Fruit fly (Drosophila melanogaster) whole organism, embryonic: ENCODE results near the gene Gbs-76A.

Source experiments
- Abd-B ChIP-seq: fragments of 200-800 bp; sonication (Bioruptor generic); optimal IDR thresholded peaks from 2 replicates; lab custom pipeline; 2018; ENCODE audit warnings: missing biosample characterization, mild to moderate bottlenecking, missing genetic modification characterization, moderate library complexity
- Atf6 ChIP-seq: fragments of 200-800 bp; sonication (Bioruptor generic); IDR thresholded peaks from 2 replicates; pipeline ENCODE4 v1.3.6; 2022; ENCODE audit warnings: missing biosample characterization, missing genetic modification characterization
- BEAF-32 ChIP-seq: fragments of 200-800 bp; sonication (Bioruptor generic); optimal IDR thresholded peaks from 3 replicates; lab custom pipeline; 2017; ENCODE audit warnings: missing biosample characterization, missing genetic modification characterization, mild to moderate bottlenecking, moderate library complexity, missing genetic modification reagents
- CG10431 ChIP-seq: fragments of 200-800 bp; sonication (Bioruptor generic); optimal IDR thresholded peaks from 3 replicates; lab custom pipeline; 2018; ENCODE audit warnings: missing biosample characterization, mild to moderate bottlenecking, missing genetic modification characterization
- CG12299 ChIP-seq: fragments of 200-800 bp; sonication (Bioruptor generic); optimal IDR thresholded peaks from 2 replicates; lab custom pipeline; 2018; ENCODE audit warnings: missing biosample characterization, mild to moderate bottlenecking, missing genetic modification characterization
- CG13287 ChIP-seq: fragments of 200-800 bp; sonication (Bioruptor generic); IDR thresholded peaks from 2 replicates; pipeline ENCODE4 v1.3.6; 2022; ENCODE audit warnings: missing biosample characterization, missing genetic modification characterization; ENCODE audit not compliant: partially characterized antibody
- CG13775 ChIP-seq: fragments of 200-800 bp; sonication (Bioruptor generic); optimal IDR thresholded peaks from 3 replicates; lab custom pipeline; 2017; ENCODE audit warnings: missing biosample characterization, mild to moderate bottlenecking, missing genetic modification characterization
- CG14014 ChIP-seq: fragments of 200-800 bp; sonication (Bioruptor generic); IDR thresholded peaks from 2 replicates; pipeline ENCODE4 v1.3.6; 2022; ENCODE audit warnings: missing biosample characterization, missing genetic modification characterization
- CG1602 ChIP-seq: fragments of 200-800 bp; sonication (Bioruptor generic); optimal IDR thresholded peaks from 3 replicates; lab custom pipeline; 2016; ENCODE audit warnings: missing biosample characterization, missing genetic modification characterization
- CG17361 ChIP-seq: fragments of 200-800 bp; sonication (Bioruptor generic); IDR thresholded peaks from 3 replicates; pipeline ENCODE4 v1.3.6; 2022; ENCODE audit warnings: missing biosample characterization, missing genetic modification characterization
- CG1792 ChIP-seq: fragments of 200-800 bp; sonication (Bioruptor generic); optimal IDR thresholded peaks from 2 replicates; lab custom pipeline; 2016; ENCODE audit warnings: missing biosample characterization, missing genetic modification characterization
- CG2202 ChIP-seq: fragments of 200-800 bp; sonication (Bioruptor generic); optimal IDR thresholded peaks from 2 replicates; lab custom pipeline; 2018; ENCODE audit warnings: missing biosample characterization, mild to moderate bottlenecking, missing genetic modification characterization
- CG31224 ChIP-seq: fragments of 200-800 bp; sonication (Bioruptor generic); IDR thresholded peaks from 2 replicates; pipeline ENCODE4 v1.3.6; 2022; ENCODE audit warnings: missing biosample characterization, missing genetic modification characterization
- CG32532 ChIP-seq: fragments of 200-800 bp; sonication (Bioruptor generic); IDR thresholded peaks from 2 replicates; pipeline ENCODE4 v1.3.6; 2022; ENCODE audit warnings: missing biosample characterization, missing genetic modification characterization
- CG34422 ChIP-seq: fragments of 200-800 bp; sonication (Bioruptor generic); IDR thresholded peaks from 3 replicates; pipeline ENCODE4 v1.3.6; 2022; ENCODE audit warnings: missing biosample characterization, missing genetic modification characterization
- CG3847 ChIP-seq: fragments of 200-800 bp; sonication (Bioruptor generic); IDR thresholded peaks from 2 replicates; pipeline ENCODE4 v1.3.6; 2022; ENCODE audit warnings: missing biosample characterization, missing genetic modification characterization
- CG4328 ChIP-seq: fragments of 200-800 bp; sonication (Bioruptor generic); optimal IDR thresholded peaks from 3 replicates; lab custom pipeline; 2017; ENCODE audit warnings: missing biosample characterization, missing genetic modification reagents, missing genetic modification characterization
- CG4404 ChIP-seq: fragments of 200-800 bp; sonication (Bioruptor generic); IDR thresholded peaks from 2 replicates; pipeline ENCODE4 v1.3.6; 2022; ENCODE audit warnings: missing biosample characterization, missing genetic modification characterization
- CG4617 ChIP-seq: fragments of 200-800 bp; sonication (Bioruptor generic); optimal IDR thresholded peaks from 3 replicates; lab custom pipeline; 2016; ENCODE audit warnings: missing biosample characterization, missing genetic modification characterization, borderline replicate concordance
- CG6689 ChIP-seq: fragments of 200-800 bp; sonication (Bioruptor generic); IDR thresholded peaks from 2 replicates; pipeline ENCODE4 v1.3.6; 2022; ENCODE audit warnings: missing biosample characterization, missing genetic modification characterization
- CG6854 ChIP-seq: fragments of 200-800 bp; sonication (Bioruptor generic); optimal IDR thresholded peaks from 3 replicates; lab custom pipeline; 2017; ENCODE audit warnings: missing biosample characterization, mild to moderate bottlenecking, missing genetic modification characterization
- E2f2 ChIP-seq: fragments of 200-800 bp; sonication (Bioruptor generic); IDR thresholded peaks from 2 replicates; pipeline ENCODE4 v1.3.6; 2022; ENCODE audit warnings: missing biosample characterization, missing genetic modification characterization
- Elba2 ChIP-seq: fragments of 200-800 bp; sonication (Bioruptor generic); optimal IDR thresholded peaks from 3 replicates; lab custom pipeline; 2016; ENCODE audit warnings: missing biosample characterization, missing genetic modification characterization
- Hr39 ChIP-seq: fragments of >200 bp; optimal IDR thresholded peaks from 2 replicates; lab custom pipeline; 2017
- MBD-R2 ChIP-seq: fragments of 200-800 bp; sonication (Bioruptor generic); IDR thresholded peaks from 2 replicates; pipeline ENCODE4 v1.3.6; 2022; ENCODE audit warnings: missing biosample characterization, missing genetic modification characterization
- MESR4 ChIP-seq: fragments of 200-800 bp; sonication (Bioruptor generic); optimal IDR thresholded peaks from 2 replicates; lab custom pipeline; 2018; ENCODE audit warnings: missing biosample characterization, mild to moderate bottlenecking, missing genetic modification characterization, moderate library complexity
- Opbp ChIP-seq: fragments of 200-800 bp; sonication (Bioruptor generic); IDR thresholded peaks from 3 replicates; pipeline ENCODE4 v1.3.6; 2022; ENCODE audit warnings: missing biosample characterization, missing genetic modification characterization; ENCODE audit not compliant: partially characterized antibody
- Pdp1 ChIP-seq, 2 experiments: fragments of 200-800 bp; sonication (Bioruptor generic); optimal IDR thresholded peaks; 3 replicates each; lab custom pipeline; 2016; ENCODE audit warnings: missing biosample characterization in 2 of 2, missing genetic modification characterization in 2 of 2, mild to moderate bottlenecking in 1 of 2, moderate library complexity in 1 of 2
- Ravus ChIP-seq: fragments of 200-800 bp; sonication (Bioruptor generic); IDR thresholded peaks from 2 replicates; pipeline ENCODE4 v1.3.6; 2022; ENCODE audit warnings: missing biosample characterization, missing genetic modification characterization
- Rfx ChIP-seq: fragments of 200-800 bp; sonication (Bioruptor generic); IDR thresholded peaks from 2 replicates; pipeline ENCODE4 v1.3.6; 2022; ENCODE audit warnings: missing biosample characterization, missing genetic modification characterization
- Scr ChIP-seq: fragments of 200-800 bp; sonication (Bioruptor generic); IDR thresholded peaks from 2 replicates; pipeline ENCODE4 v1.3.6; 2022; ENCODE audit warnings: missing biosample characterization, missing genetic modification characterization; ENCODE audit not compliant: partially characterized antibody
- Sox102F ChIP-seq: fragments of 200-800 bp; sonication (Bioruptor generic); optimal IDR thresholded peaks from 2 replicates; lab custom pipeline; 2018; ENCODE audit warnings: missing biosample characterization, mild to moderate bottlenecking, missing genetic modification characterization, moderate library complexity
- Taf1 ChIP-seq: fragments of 200-800 bp; sonication (Bioruptor generic); IDR thresholded peaks from 2 replicates; pipeline ENCODE4 v1.3.6; 2022; ENCODE audit warnings: missing biosample characterization, missing genetic modification characterization
- Usf ChIP-seq: fragments of 200-800 bp; sonication (Bioruptor generic); optimal IDR thresholded peaks from 2 replicates; lab custom pipeline; 2017; ENCODE audit warnings: missing genotype, missing biosample characterization, missing genetic modification characterization
- bbx ChIP-seq: fragments of 200-800 bp; sonication (Bioruptor generic); IDR thresholded peaks from 2 replicates; pipeline ENCODE4 v1.3.6; 2022; ENCODE audit warnings: missing biosample characterization, missing genetic modification characterization; ENCODE audit not compliant: partially characterized antibody
- crc ChIP-seq: fragments of 200-800 bp; sonication (Bioruptor generic); optimal IDR thresholded peaks from 2 replicates; lab custom pipeline; 2016; ENCODE audit warnings: missing biosample characterization, missing genetic modification characterization
- da ChIP-seq: fragments of 200-800 bp; sonication (Bioruptor generic); optimal IDR thresholded peaks from 2 replicates; lab custom pipeline; 2016; ENCODE audit warnings: missing biosample characterization, missing genetic modification characterization
- gem ChIP-seq: fragments of 200-800 bp; sonication (Bioruptor generic); optimal IDR thresholded peaks from 2 replicates; lab custom pipeline; 2019; ENCODE audit warnings: missing biosample characterization, mild to moderate bottlenecking, missing genetic modification characterization, moderate library complexity
- gfzf ChIP-seq: fragments of 200-800 bp; sonication (Bioruptor generic); optimal IDR thresholded peaks from 2 replicates; lab custom pipeline; 2016; ENCODE audit warnings: missing biosample characterization, mild to moderate bottlenecking, missing genetic modification characterization, moderate library complexity
- grau ChIP-seq: fragments of 200-800 bp; optimal IDR thresholded peaks from 3 replicates; lab custom pipeline; 2019; ENCODE audit warnings: missing biosample characterization, mild to moderate bottlenecking, missing genetic modification characterization, moderate library complexity
- lmd ChIP-seq: fragments of 200-800 bp; sonication (Bioruptor generic); IDR thresholded peaks from 2 replicates; pipeline ENCODE4 v1.3.6; 2022; ENCODE audit warnings: missing biosample characterization, missing genetic modification characterization
- pros ChIP-seq: fragments of 200-800 bp; sonication (Bioruptor generic); optimal IDR thresholded peaks from 3 replicates; lab custom pipeline; 2019; ENCODE audit warnings: missing biosample characterization, mild to moderate bottlenecking, missing genetic modification characterization, moderate library complexity
- psq ChIP-seq: fragments of 200-800 bp; sonication (Bioruptor generic); optimal IDR thresholded peaks from 2 replicates; lab custom pipeline; 2017; ENCODE audit warnings: missing biosample characterization, missing genetic modification characterization
- pzg ChIP-seq: fragments of 200-800 bp; sonication (Bioruptor generic); optimal IDR thresholded peaks from 3 replicates; lab custom pipeline; 2018; ENCODE audit warnings: missing biosample characterization, mild to moderate bottlenecking, missing genetic modification characterization, moderate library complexity
- row ChIP-seq: fragments of 200-800 bp; sonication (Bioruptor generic); IDR thresholded peaks from 3 replicates; pipeline ENCODE4 v1.3.6; 2022; ENCODE audit warnings: missing biosample characterization, missing genetic modification characterization
- sens ChIP-seq: fragments of 200-800 bp; sonication (Bioruptor generic); peaks from one replicate; lab custom pipeline; 2016; ENCODE audit warnings: missing biosample characterization, missing genetic modification characterization
- seq ChIP-seq: fragments of 200-800 bp; sonication (Bioruptor generic); IDR thresholded peaks from 2 replicates; pipeline ENCODE4 v1.3.6; 2022; ENCODE audit warnings: missing biosample characterization, missing genetic modification characterization
- slbo ChIP-seq: fragments of 200-800 bp; sonication (Bioruptor generic); IDR thresholded peaks from 2 replicates; pipeline ENCODE4 v1.3.6; 2022; ENCODE audit warnings: missing biosample characterization, missing genetic modification characterization
- stwl ChIP-seq: fragments of 200-800 bp; sonication (Bioruptor generic); optimal IDR thresholded peaks from 3 replicates; lab custom pipeline; 2018; ENCODE audit warnings: missing biosample characterization, mild to moderate bottlenecking, missing genetic modification characterization, moderate library complexity
- trem ChIP-seq: fragments of 200-800 bp; optimal IDR thresholded peaks from 3 replicates; lab custom pipeline; 2019; ENCODE audit warnings: missing biosample characterization, mild to moderate bottlenecking, missing genetic modification characterization, moderate library complexity

The Gbs-76A gene

dm6 chr3L:19261213-19261612 lies 31.4 kb downstream of the Gbs-76A start, which contains the start of gene Bet1 (continued):
- peak; percentile 20 for TF ChIP-seq gem (tag; lab: Kevin White, UChicago)
- TF ChIP-seq CG13775 (GFP tag; lab: Kevin White, UChicago) = peak; percentile 25
- peak; percentile 20 for TF ChIP-seq CG4617 (GFP tag; lab: Kevin White, UChicago)
- no peak for TF ChIP-seq crc (GFP tag; lab: Kevin White, UChicago)
- peak; percentile 54 for TF ChIP-seq MESR4 (GFP tag; lab: Kevin White, UChicago)
- TF ChIP-seq CG4404 (GFP tag; lab: Robert Waterston, UW) = peak; percentile 24; the same call in 1 of the 2 replicates
- TF ChIP-seq slbo (GFP tag; lab: Robert Waterston, UW) = peak; percentile 58
- 0 out of 2 replicates have a peak, but pooled peaks have one; percentile 20 for TF ChIP-seq E2f2 (GFP tag; lab: Robert Waterston, UW)
- peak; percentile 55; the same call in 1 of the 2 replicates for TF ChIP-seq CG32532 (GFP tag; lab: Robert Waterston, UW)
- TF ChIP-seq psq (GFP tag; lab: Kevin White, UChicago) = no peak
- peak; percentile 25 for TF ChIP-seq Elba2
- peak; percentile 7 for TF ChIP-seq Sox102F (GFP tag; lab: Kevin White, UChicago)
- TF ChIP-seq pzg (GFP tag; lab: Kevin White, UChicago) = peak; percentile 34
- peak; percentile 55 for TF ChIP-seq MBD-R2
- TF ChIP-seq CG17361 (GFP tag; lab: Robert Waterston, UW) = peak; percentile 39; the same call in 1 of the 3 replicates
- TF ChIP-seq Atf6 (GFP tag; lab: Robert Waterston, UW) = no peak
- peak; percentile 53 for TF ChIP-seq stwl (tag; lab: Kevin White, UChicago)
- peak; percentile 70 for TF ChIP-seq row (GFP tag; lab: Robert Waterston, UW)
- TF ChIP-seq Ravus = no peak
- peak; percentile 11 for TF ChIP-seq Usf (GFP tag; lab: Kevin White, UChicago)
- TF ChIP-seq bbx = 0 out of 2 replicates have a peak, but pooled peaks have one; percentile 21
- peak; percentile 7 for TF ChIP-seq grau (tag; lab: Kevin White, UChicago)
- TF ChIP-seq lmd (GFP tag; lab: Robert Waterston, UW) = peak; percentile 37; the same call in 1 of the 2 replicates
- TF ChIP-seq trem (tag; lab: Kevin White, UChicago) = peak; percentile 21
- 0 out of 2 replicates have a peak, but pooled peaks have one; percentile 33 for TF ChIP-seq CG14014 (GFP tag; lab: Robert Waterston, UW)
- peak; percentile 58 for TF ChIP-seq Rfx
- TF ChIP-seq seq (GFP tag; lab: Robert Waterston, UW) = no peak
- TF ChIP-seq, all 482 proteins: peak for 48

dm6 chr3L:19260278-19260803 lies 32.2 kb downstream of the Gbs-76A start, which contains the start of gene nes:
TSS of gene nes (minus strand) at chr3L:19260679.
- TF ChIP-seq pzg (GFP tag; lab: Kevin White, UChicago) (peak; percentile 54), CG10431 (GFP tag; lab: Kevin White, UChicago) (no peak), CG2202 (tag; lab: Kevin White, UChicago) (no peak), BEAF-32 (GFP tag; lab: Kevin White, UChicago) (peak; percentile 11), CG31224 (GFP tag; lab: Robert Waterston, UW) (no peak), pros (no peak), CG1602 (peak; percentile 10), Pdp1 (GFP tag; optimal IDR thresholded peaks at IDR 0.05; lab: Kevin White, UChicago) (peak in 1 of 2 experiments; percentile 96), Abd-B (GFP tag; lab: Kevin White, UChicago) (peak; percentile 18), CG13287 (GFP tag; lab: Robert Waterston, UW) (peak; percentile 47; the same call in 1 of the 2 replicates), CG4328 (GFP tag; lab: Kevin White, UChicago) (no peak), CG6689 (GFP tag; lab: Robert Waterston, UW) (no peak), Taf1 (GFP tag; lab: Robert Waterston, UW) (0 out of 2 replicates have a peak, but pooled peaks have one; percentile 12), Hr39 (lab: Kevin White, UChicago) (no peak), da (GFP tag; lab: Kevin White, UChicago) (no peak), CG12299 (peak; percentile 6), CG1792 (no peak), CG3847 (peak; percentile 26), CG34422 (GFP tag; lab: Robert Waterston, UW) (peak; percentile 8; the same call in 1 of the 3 replicates), sens (GFP tag; lab: Kevin White, UChicago) (peak; percentile 74), CG6854 (peak; percentile 15), Scr (peak; percentile 41), gfzf (GFP tag; lab: Kevin White, UChicago) (peak; percentile 71), Opbp (0 out of 3 replicates have a peak, but pooled peaks have one; percentile 31)
